Worm (Caenorhabditis elegans) whole organism, L4 larva: Measurements from ENCODE around the gene F44B9.2.

Experiments
- F10B5.3 ChIP-seq: sonication (generic microtip); optimal IDR thresholded peaks from 2 replicates; lab custom pipeline; 2016; ENCODE audit warnings: mild to moderate bottlenecking, missing genetic modification characterization, missing compliant biosample characterization
- F49E8.2 ChIP-seq: sonication (generic microtip); optimal IDR thresholded peaks from 2 replicates; lab custom pipeline; 2016; ENCODE audit warnings: missing compliant biosample characterization, mild to moderate bottlenecking, missing genetic modification characterization, borderline replicate concordance
- R02D3.7 ChIP-seq: fragments of 150-350 bp; sonication (generic microtip); optimal IDR thresholded peaks from 3 replicates; lab custom pipeline; 2014; ENCODE audit warnings: missing biosample characterization, missing genetic modification characterization
- T20F7.1 ChIP-seq: fragments of 200-800 bp; sonication (Bioruptor generic); optimal IDR thresholded peaks from 2 replicates; lab custom pipeline; 2018; ENCODE audit warnings: mild to moderate bottlenecking, missing genetic modification characterization, missing compliant biosample characterization
- Y48G9A.11 ChIP-seq: fragments of 200-800 bp; sonication (Bioruptor generic); IDR thresholded peaks from 2 replicates; pipeline ENCODE4 v1.3.6; 2022; ENCODE audit warnings: missing genetic modification reagents, missing genetic modification characterization, missing compliant biosample characterization
- Y5F2A.4 ChIP-seq: fragments of 200-800 bp; sonication (Bioruptor generic); optimal IDR thresholded peaks from 2 replicates; lab custom pipeline; 2018; ENCODE audit warnings: mild to moderate bottlenecking, missing genetic modification characterization, missing compliant biosample characterization
- aha-1 ChIP-seq: fragments of 150-350 bp; peaks from one replicate; lab custom pipeline; 2014; ENCODE audit warnings: missing biosample characterization, missing genetic modification characterization
- aly-2 ChIP-seq: sonication (generic microtip); optimal IDR thresholded peaks from 2 replicates; lab custom pipeline; 2018; ENCODE audit warnings: missing biosample characterization, missing genetic modification characterization
- arid-1 ChIP-seq: fragments of 200-800 bp; sonication (Bioruptor generic); conservative IDR thresholded peaks from 2 replicates; pipeline ENCODE4 v1.3.6; 2022; ENCODE audit warnings: missing genetic modification reagents, missing genetic modification characterization, missing compliant biosample characterization
- attf-4 ChIP-seq: sonication (generic microtip); optimal IDR thresholded peaks from 3 replicates; lab custom pipeline; 2017; ENCODE audit warnings: missing biosample characterization, missing genetic modification characterization
- ceh-20 ChIP-seq: fragments of 200-800 bp; sonication (Bioruptor generic); IDR thresholded peaks from 2 replicates; pipeline ENCODE4 v1.3.6; 2022; ENCODE audit warnings: missing genetic modification reagents, missing genetic modification characterization, missing compliant biosample characterization
- ceh-28 ChIP-seq: fragments of 150-350 bp; optimal IDR thresholded peaks from 2 replicates; lab custom pipeline; 2014; ENCODE audit warnings: missing biosample characterization, missing genetic modification reagents, missing genetic modification characterization
- ceh-44 ChIP-seq: fragments of 200-800 bp; sonication (Bioruptor generic); IDR thresholded peaks from 2 replicates; pipeline ENCODE4 v1.3.6; 2022; ENCODE audit warnings: missing genetic modification reagents, missing genetic modification characterization, missing compliant biosample characterization
- ceh-82 ChIP-seq: sonication (generic microtip); optimal IDR thresholded peaks from 2 replicates; lab custom pipeline; 2017; ENCODE audit warnings: missing biosample characterization, missing genetic modification characterization
- ces-1 ChIP-seq: fragments of 150-350 bp; sonication (generic microtip); optimal IDR thresholded peaks from 4 replicates; lab custom pipeline; 2014; ENCODE audit warnings: missing biosample characterization, missing genetic modification reagents, missing genetic modification characterization
- cey-2 ChIP-seq: sonication (generic microtip); optimal IDR thresholded peaks from 3 replicates; lab custom pipeline; 2017; ENCODE audit warnings: missing genetic modification characterization, mild to moderate bottlenecking, missing compliant biosample characterization, antibody characterized with exemption, borderline replicate concordance; ENCODE audit not compliant: insufficient read depth
- ctbp-1 ChIP-seq: fragments of 200-800 bp; sonication (Bioruptor generic); IDR thresholded peaks from 2 replicates; pipeline ENCODE4 v1.3.6; 2022; ENCODE audit warnings: missing genetic modification reagents, missing genetic modification characterization, missing compliant biosample characterization
- daf-12 ChIP-seq: fragments of 150-350 bp; optimal IDR thresholded peaks from 2 replicates; lab custom pipeline; 2014; ENCODE audit warnings: missing biosample characterization, missing genetic modification reagents, missing genetic modification characterization
- daf-8 ChIP-seq: fragments of 200-800 bp; sonication (Bioruptor generic); IDR thresholded peaks from 2 replicates; pipeline ENCODE4 v1.3.6; 2022; ENCODE audit warnings: missing genetic modification characterization, missing compliant biosample characterization
- dmd-8 ChIP-seq: fragments of 200-800 bp; sonication (Bioruptor generic); IDR thresholded peaks from 2 replicates; pipeline ENCODE4 v1.3.6; 2022; ENCODE audit warnings: missing genetic modification characterization, missing compliant biosample characterization
- dmd-9 ChIP-seq: fragments of 200-800 bp; sonication (Bioruptor generic); IDR thresholded peaks from 2 replicates; pipeline ENCODE4 v1.3.6; 2022; ENCODE audit warnings: missing genetic modification reagents, missing genetic modification characterization, missing compliant biosample characterization
- fos-1 ChIP-seq: fragments of 150-350 bp; optimal IDR thresholded peaks from 2 replicates; lab custom pipeline; 2014; ENCODE audit warnings: missing biosample characterization, missing genetic modification characterization
- hif-1 ChIP-seq, 2 experiments: sonication (generic microtip); optimal IDR thresholded peaks; 2 replicates each; lab custom pipeline; 2016 to 2017; ENCODE audit warnings: missing compliant biosample characterization in 2 of 2, missing genetic modification characterization in 2 of 2, missing genetic modification reagents in 2 of 2, missing genotype in 2 of 2, mild to moderate bottlenecking in 1 of 2
- hlh-11 ChIP-seq: fragments of 200-800 bp; sonication (Bioruptor generic); optimal IDR thresholded peaks from 2 replicates; lab custom pipeline; 2018; ENCODE audit warnings: mild to moderate bottlenecking, missing genetic modification characterization, missing compliant biosample characterization
- hlh-30 ChIP-seq: sonication (generic microtip); optimal IDR thresholded peaks from 2 replicates; lab custom pipeline; 2017; ENCODE audit warnings: antibody characterized with exemption, mild to moderate bottlenecking, missing genetic modification characterization, missing compliant biosample characterization; ENCODE audit not compliant: insufficient read depth
- lim-7 ChIP-seq: fragments of 200-800 bp; sonication (Bioruptor generic); IDR thresholded peaks from 2 replicates; pipeline ENCODE4 v1.3.6; 2022; ENCODE audit warnings: missing genetic modification characterization, missing compliant biosample characterization
- lin-29 ChIP-seq: fragments of 200-800 bp; sonication (Bioruptor generic); IDR thresholded peaks from 2 replicates; pipeline ENCODE4 v1.3.6; 2022; ENCODE audit warnings: missing genetic modification reagents, missing genetic modification characterization, missing compliant biosample characterization
- lin-38 ChIP-seq: fragments of 200-800 bp; sonication (Bioruptor generic); IDR thresholded peaks from 2 replicates; pipeline ENCODE4 v1.3.6; 2022; ENCODE audit warnings: missing genetic modification reagents, missing genetic modification characterization, missing compliant biosample characterization
- lin-39 ChIP-seq: fragments of 150-350 bp; optimal IDR thresholded peaks from 2 replicates; lab custom pipeline; 2014; ENCODE audit warnings: missing biosample characterization, missing genetic modification reagents, missing genetic modification characterization
- lsy-2 ChIP-seq, 2 experiments: fragments of 150-350 bp in 1 of 2; sonication (generic microtip) in 1 of 2; optimal IDR thresholded peaks; 2 replicates each; lab custom pipeline; 2014 to 2017; ENCODE audit warnings: missing biosample characterization in 2 of 2, missing genetic modification characterization in 2 of 2
- mdl-1 ChIP-seq, 2 experiments: fragments of 150-350 bp in 1 of 2; sonication (generic microtip) in 1 of 2; optimal IDR thresholded peaks; 2 replicates each; lab custom pipeline; 2014 to 2017; ENCODE audit warnings: missing biosample characterization in 2 of 2, missing genetic modification characterization in 2 of 2
- mxl-3 ChIP-seq: fragments of 200-800 bp; sonication (Bioruptor generic); optimal IDR thresholded peaks from 2 replicates; lab custom pipeline; 2018; ENCODE audit warnings: mild to moderate bottlenecking, missing genetic modification characterization, missing compliant biosample characterization
- nhr-102 ChIP-seq: sonication (generic microtip); optimal IDR thresholded peaks from 2 replicates; lab custom pipeline; 2016; ENCODE audit warnings: mild to moderate bottlenecking, missing genetic modification characterization, moderate library complexity, missing compliant biosample characterization
- nhr-11 ChIP-seq: fragments of 150-350 bp; optimal IDR thresholded peaks from 2 replicates; lab custom pipeline; 2014; ENCODE audit warnings: missing biosample characterization, missing genetic modification characterization
- nhr-237 ChIP-seq: sonication (generic microtip); optimal IDR thresholded peaks from 2 replicates; lab custom pipeline; 2017; ENCODE audit warnings: missing biosample characterization, missing genetic modification characterization
- nhr-28 ChIP-seq: fragments of 150-350 bp; optimal IDR thresholded peaks from 2 replicates; lab custom pipeline; 2014; ENCODE audit warnings: missing biosample characterization, missing genetic modification characterization
- nhr-48 ChIP-seq: sonication (generic microtip); optimal IDR thresholded peaks from 2 replicates; lab custom pipeline; 2016; ENCODE audit warnings: mild to moderate bottlenecking, missing genetic modification characterization, missing compliant biosample characterization
- nhr-77 ChIP-seq: fragments of 150-350 bp; optimal IDR thresholded peaks from 2 replicates; lab custom pipeline; 2014; ENCODE audit warnings: missing biosample characterization, missing genetic modification characterization
- pha-4 ChIP-seq, 2 experiments: fragments of 150-350 bp in 1 of 2; fragments of 200-800 bp in 1 of 2; sonication (Bioruptor generic) in 1 of 2; IDR thresholded peaks in 1 of 2; optimal IDR thresholded peaks in 1 of 2; 2 replicates each; pipeline versions ENCODE4 v1.3.6 to Lab custom; 2014 to 2022; ENCODE audit warnings: missing genetic modification characterization in 2 of 2, missing genetic modification reagents in 2 of 2, missing biosample characterization in 1 of 2, missing compliant biosample characterization in 1 of 2
- rbr-2 ChIP-seq: sonication (generic microtip); optimal IDR thresholded peaks from 2 replicates; lab custom pipeline; 2016; ENCODE audit warnings: missing genotype, missing genetic modification characterization, missing compliant biosample characterization
- saeg-2 ChIP-seq: fragments of 200-800 bp; sonication (Bioruptor generic); IDR thresholded peaks from 2 replicates; pipeline ENCODE4 v1.3.6; 2022; ENCODE audit warnings: missing genetic modification reagents, missing genetic modification characterization, missing compliant biosample characterization
- sdz-12 ChIP-seq: fragments of 200-800 bp; sonication (Bioruptor generic); optimal IDR thresholded peaks from 2 replicates; lab custom pipeline; 2018; ENCODE audit warnings: mild to moderate bottlenecking, missing genetic modification characterization, missing compliant biosample characterization
- skn-1 ChIP-seq: fragments of 150-350 bp; optimal IDR thresholded peaks from 2 replicates; lab custom pipeline; 2014; ENCODE audit warnings: missing biosample characterization, missing genetic modification characterization
- snpc-4 ChIP-seq: fragments of 150-350 bp; optimal IDR thresholded peaks from 2 replicates; lab custom pipeline; 2014; ENCODE audit warnings: missing biosample characterization, missing genetic modification characterization
- spr-1 ChIP-seq: sonication (generic microtip); optimal IDR thresholded peaks from 2 replicates; lab custom pipeline; 2016; ENCODE audit warnings: mild to moderate bottlenecking, missing genetic modification characterization, missing compliant biosample characterization
- spr-3 ChIP-seq: fragments of 200-800 bp; sonication (Bioruptor generic); optimal IDR thresholded peaks from 2 replicates; lab custom pipeline; 2018; ENCODE audit warnings: mild to moderate bottlenecking, missing genetic modification characterization, missing compliant biosample characterization
- tag-97 ChIP-seq: fragments of 200-800 bp; sonication (Bioruptor generic); IDR thresholded peaks from 2 replicates; pipeline ENCODE4 v1.3.6; 2022; ENCODE audit warnings: missing genetic modification characterization, missing compliant biosample characterization
- unc-130 ChIP-seq: sonication (generic microtip); optimal IDR thresholded peaks from 2 replicates; lab custom pipeline; 2016; ENCODE audit warnings: missing genetic modification reagents, missing genetic modification characterization, missing compliant biosample characterization
- unc-39 ChIP-seq: sonication (generic microtip); optimal IDR thresholded peaks from 2 replicates; lab custom pipeline; 2017; ENCODE audit warnings: missing biosample characterization, missing genetic modification characterization
- unc-62 ChIP-seq, 3 experiments: fragments of 150-350 bp in 1 of 3; sonication (generic microtip); optimal IDR thresholded peaks in 2 of 3; peaks in 1 of 3; 1 replicate in 1 of 3; 2 replicates in 2 of 3; lab custom pipeline; 2014 to 2017; ENCODE audit warnings: missing biosample characterization in 3 of 3, missing genetic modification characterization in 3 of 3, missing genetic modification reagents in 3 of 3, missing genotype in 1 of 3
- zfp-2 ChIP-seq: sonication (generic microtip); optimal IDR thresholded peaks from 2 replicates; lab custom pipeline; 2016; ENCODE audit warnings: mild to moderate bottlenecking, missing genetic modification characterization, missing compliant biosample characterization
- ztf-11 ChIP-seq: fragments of 150-350 bp; optimal IDR thresholded peaks from 2 replicates; lab custom pipeline; 2014; ENCODE audit warnings: missing biosample characterization, missing genetic modification characterization

Gene F44B9.2

DNA sequence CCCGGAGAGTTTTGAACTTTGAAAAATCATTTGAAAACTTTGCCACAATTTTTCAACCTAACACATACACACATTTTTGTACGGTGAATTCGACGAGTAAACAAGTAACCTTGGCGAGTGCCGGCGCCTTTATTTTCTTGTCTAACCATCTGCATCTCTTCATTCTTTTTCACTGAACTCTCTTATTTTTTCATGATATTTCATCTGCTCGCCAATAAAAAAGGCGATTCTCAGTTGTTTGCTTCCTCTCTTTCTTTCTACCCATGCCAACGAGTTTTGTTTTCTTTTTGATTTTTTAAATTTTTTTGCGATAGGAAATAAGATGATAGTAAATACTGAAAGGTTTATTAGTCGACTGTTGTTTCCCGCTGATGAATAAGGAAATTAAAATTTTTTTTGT lies 43.5 kb upstream of the F44B9.2 start (continued):
- TF ChIP-seq daf-8 (GFP tag; lab: Robert Waterston, UW) = no peak
- TF ChIP-seq spr-3 (GFP tag; lab: Kevin White, UChicago) = no peak
- TF ChIP-seq unc-62 (GFP tag; optimal IDR thresholded peaks at IDR 0.05 in 1 of 2; lab: Kevin White, UChicago) = no peak
- TF ChIP-seq unc-62 (tag; optimal IDR thresholded peaks at IDR 0.05; lab: Kevin White, UChicago) = no peak
- TF ChIP-seq ctbp-1 (GFP tag; lab: Robert Waterston, UW) = no peak
- TF ChIP-seq zfp-2 = no peak
- TF ChIP-seq nhr-11 = no peak
- TF ChIP-seq nhr-102 (tag; lab: Kevin White, UChicago) = no peak
- TF ChIP-seq ceh-44 (GFP tag; lab: Robert Waterston, UW) = no peak
- no peak for TF ChIP-seq attf-4 (tag; lab: Kevin White, UChicago)
- TF ChIP-seq pha-4 (GFP tag; IDR thresholded peaks at IDR 0.05; lab: Robert Waterston, UW) = no peak
- peak; percentile 64 for TF ChIP-seq pha-4 (tag; optimal IDR thresholded peaks at IDR 0.05; lab: Kevin White, UChicago)
- no peak for TF ChIP-seq lin-39 (tag; lab: Kevin White, UChicago)
- no peak for TF ChIP-seq Y5F2A.4 (GFP tag; lab: Kevin White, UChicago)
- TF ChIP-seq F10B5.3 (tag; lab: Kevin White, UChicago) = no peak
- TF ChIP-seq dmd-8 (GFP tag; lab: Robert Waterston, UW) = no peak
- TF ChIP-seq cey-2 (tag; lab: Kevin White, UChicago) = no peak
- peak; percentile 75 for TF ChIP-seq hlh-11 (tag; lab: Kevin White, UChicago)
- TF ChIP-seq aly-2 = no peak
- TF ChIP-seq nhr-48 (tag; lab: Kevin White, UChicago) = no peak
- TF ChIP-seq T20F7.1 (GFP tag; lab: Kevin White, UChicago) = no peak
- no peak for TF ChIP-seq dmd-9 (GFP tag; lab: Robert Waterston, UW)
- TF ChIP-seq sdz-12 (GFP tag; lab: Kevin White, UChicago) = no peak
- TF ChIP-seq skn-1 (tag; lab: Kevin White, UChicago) = no peak
- TF ChIP-seq R02D3.7 = no peak
- TF ChIP-seq daf-12 (tag; lab: Kevin White, UChicago) = no peak
- TF ChIP-seq hif-1 (tag; optimal IDR thresholded peaks at IDR 0.05; lab: Kevin White, UChicago) = no peak
- no peak for TF ChIP-seq lim-7 (GFP tag; lab: Robert Waterston, UW)
- TF ChIP-seq mdl-1 (tag; optimal IDR thresholded peaks at IDR 0.05; lab: Kevin White, UChicago) = peak in 1 of 2 experiments; percentile 23
- TF ChIP-seq tag-97 (GFP tag; lab: Robert Waterston, UW) = no peak
- TF ChIP-seq F49E8.2 (tag; lab: Kevin White, UChicago) = no peak
- no peak for TF ChIP-seq ceh-28 (tag; lab: Kevin White, UChicago)
- no peak for TF ChIP-seq spr-1 (tag; lab: Kevin White, UChicago)
- no peak for TF ChIP-seq lin-29 (GFP tag; lab: Robert Waterston, UW)
- no peak for TF ChIP-seq ceh-82 (tag; lab: Kevin White, UChicago)
- no peak for TF ChIP-seq nhr-77
- no peak for TF ChIP-seq arid-1 (GFP tag; lab: Robert Waterston, UW)
- TF ChIP-seq fos-1 (tag; lab: Kevin White, UChicago) = no peak
- no peak for TF ChIP-seq saeg-2
- no peak for TF ChIP-seq ztf-11
- peak in 1 of 2 experiments; percentile 44 for TF ChIP-seq lsy-2 (tag; optimal IDR thresholded peaks at IDR 0.05; lab: Kevin White, UChicago)
- no peak for TF ChIP-seq ces-1 (GFP tag; lab: Kevin White, UChicago)
- no peak for TF ChIP-seq nhr-237
- no peak for TF ChIP-seq snpc-4 (tag; lab: Kevin White, UChicago)
- TF ChIP-seq unc-39 = no peak
- TF ChIP-seq mxl-3 (GFP tag; lab: Kevin White, UChicago) = no peak
- no peak for TF ChIP-seq hlh-30 (tag; lab: Kevin White, UChicago)
- TF ChIP-seq lin-38 = no peak
- no peak for TF ChIP-seq Y48G9A.11 (GFP tag; lab: Robert Waterston, UW)
- TF ChIP-seq ceh-20 (GFP tag; lab: Robert Waterston, UW) = no peak
- TF ChIP-seq nhr-28 (tag; lab: Kevin White, UChicago) = peak; percentile 44
- TF ChIP-seq rbr-2 (tag; lab: Kevin White, UChicago) = no peak
- no peak for TF ChIP-seq unc-130 (GFP tag; lab: Kevin White, UChicago)
- peak; percentile 67 for TF ChIP-seq aha-1 (tag; lab: Kevin White, UChicago)
